Worm (Caenorhabditis elegans) whole organism, late embryonic: ENCODE results near the gene gba-4.
A peak's percentile ranks its signal among the peaks of the same experiment; 100 is the strongest.
"Not testable (repeated sequence)": the region's sequence is repeated elsewhere in the genome, so short reads cannot be mapped to it uniquely, and the experiment has no call there.

ENCODE experiments used
- C08G9.2 ChIP-seq: sonication (generic microtip); optimal IDR thresholded peaks from 2 replicates; lab custom pipeline; 2016; ENCODE audit warnings: mild to moderate bottlenecking, missing genetic modification characterization, moderate library complexity, missing compliant biosample characterization
- K09A11.1 ChIP-seq: sonication (generic microtip); optimal IDR thresholded peaks from 2 replicates; lab custom pipeline; 2017; ENCODE audit warnings: antibody characterized with exemption, mild to moderate bottlenecking, missing genetic modification characterization, missing compliant biosample characterization; ENCODE audit not compliant: insufficient read depth
- T23F11.4 ChIP-seq: fragments of 200-800 bp; sonication (Bioruptor generic); optimal IDR thresholded peaks from 2 replicates; lab custom pipeline; 2018; ENCODE audit warnings: mild to moderate bottlenecking, missing genetic modification characterization, missing compliant biosample characterization
- Y22D7AL.16 ChIP-seq: sonication (generic microtip); optimal IDR thresholded peaks from 2 replicates; lab custom pipeline; 2016; ENCODE audit warnings: missing genetic modification characterization, missing compliant biosample characterization
- ahr-1 ChIP-seq: sonication (generic microtip); optimal IDR thresholded peaks from 2 replicates; lab custom pipeline; 2016; ENCODE audit warnings: missing genetic modification characterization, missing compliant biosample characterization
- ama-1 ChIP-seq: fragments of 150-350 bp; optimal IDR thresholded peaks from 2 replicates; lab custom pipeline; 2014
- ceh-18 ChIP-seq: sonication (generic microtip); optimal IDR thresholded peaks from 2 replicates; lab custom pipeline; 2016; ENCODE audit warnings: missing genetic modification characterization, missing compliant biosample characterization
- ceh-19 ChIP-seq: fragments of 200-800 bp; sonication (Bioruptor generic); optimal IDR thresholded peaks from 2 replicates; lab custom pipeline; 2018; ENCODE audit warnings: mild to moderate bottlenecking, missing genetic modification characterization, missing compliant biosample characterization
- ceh-2 ChIP-seq: sonication (generic microtip); optimal IDR thresholded peaks from 2 replicates; lab custom pipeline; 2016; ENCODE audit warnings: missing genotype, missing genetic modification characterization, missing compliant biosample characterization
- ceh-22 ChIP-seq: sonication (generic microtip); optimal IDR thresholded peaks from 2 replicates; lab custom pipeline; 2017; ENCODE audit warnings: missing biosample characterization, missing genetic modification characterization
- ceh-24 ChIP-seq: sonication (generic microtip); optimal IDR thresholded peaks from 2 replicates; lab custom pipeline; 2016; ENCODE audit warnings: mild to moderate bottlenecking, missing genetic modification characterization, missing compliant biosample characterization
- ceh-30 ChIP-seq: fragments of 150-350 bp; optimal IDR thresholded peaks from 2 replicates; lab custom pipeline; 2014; ENCODE audit warnings: missing biosample characterization, missing genetic modification characterization
- ceh-34 ChIP-seq: sonication (generic microtip); optimal IDR thresholded peaks from 2 replicates; lab custom pipeline; 2016; ENCODE audit warnings: mild to moderate bottlenecking, missing genetic modification characterization, missing compliant biosample characterization
- ceh-48 ChIP-seq: sonication (generic microtip); optimal IDR thresholded peaks from 2 replicates; lab custom pipeline; 2016; ENCODE audit warnings: missing genetic modification characterization, inconsistent platforms, missing compliant biosample characterization
- dmd-4 ChIP-seq: sonication (generic microtip); optimal IDR thresholded peaks from 2 replicates; lab custom pipeline; 2016; ENCODE audit warnings: borderline replicate concordance, missing genetic modification characterization, missing compliant biosample characterization
- elt-4 ChIP-seq: sonication (generic microtip); optimal IDR thresholded peaks from 2 replicates; lab custom pipeline; 2016; ENCODE audit warnings: missing genetic modification characterization, missing compliant biosample characterization
- fkh-10 ChIP-seq: fragments of 150-350 bp; optimal IDR thresholded peaks from 2 replicates; lab custom pipeline; 2014; ENCODE audit warnings: missing biosample characterization, missing genetic modification reagents, missing genetic modification characterization
- fkh-6 ChIP-seq: sonication (generic microtip); optimal IDR thresholded peaks from 2 replicates; lab custom pipeline; 2016; ENCODE audit warnings: missing genetic modification characterization, missing compliant biosample characterization
- gmeb-2 ChIP-seq: sonication (generic microtip); optimal IDR thresholded peaks from 2 replicates; lab custom pipeline; 2016; ENCODE audit warnings: missing genetic modification characterization, inconsistent platforms, missing compliant biosample characterization
- hlh-13 ChIP-seq: fragments of 200-800 bp; sonication (Bioruptor generic); optimal IDR thresholded peaks from 2 replicates; lab custom pipeline; 2018; ENCODE audit warnings: mild to moderate bottlenecking, missing genetic modification characterization, missing compliant biosample characterization
- hlh-15 ChIP-seq: sonication (generic microtip); optimal IDR thresholded peaks from 2 replicates; lab custom pipeline; 2016; ENCODE audit warnings: missing genetic modification characterization, missing compliant biosample characterization
- hlh-30 ChIP-seq: sonication (generic microtip); optimal IDR thresholded peaks from 2 replicates; lab custom pipeline; 2017; ENCODE audit warnings: antibody characterized with exemption, missing genetic modification characterization, missing compliant biosample characterization; ENCODE audit not compliant: insufficient read depth
- hlh-6 ChIP-seq: sonication (generic microtip); optimal IDR thresholded peaks from 2 replicates; lab custom pipeline; 2016; ENCODE audit warnings: missing genotype, missing genetic modification characterization, missing compliant biosample characterization
- hlh-8 ChIP-seq: sonication (generic microtip); optimal IDR thresholded peaks from 2 replicates; lab custom pipeline; 2016; ENCODE audit warnings: missing genotype, missing genetic modification characterization, missing compliant biosample characterization
- lim-6 ChIP-seq: sonication (generic microtip); optimal IDR thresholded peaks from 2 replicates; lab custom pipeline; 2016; ENCODE audit warnings: missing genetic modification characterization, missing compliant biosample characterization
- lin-11 ChIP-seq: fragments of 200-800 bp; sonication (Bioruptor generic); optimal IDR thresholded peaks from 2 replicates; lab custom pipeline; 2018; ENCODE audit warnings: mild to moderate bottlenecking, missing genetic modification characterization, missing compliant biosample characterization
- nfya-1 ChIP-seq: sonication (generic microtip); optimal IDR thresholded peaks from 2 replicates; lab custom pipeline; 2017; ENCODE audit warnings: missing genetic modification characterization, mild to moderate bottlenecking, missing compliant biosample characterization, antibody characterized with exemption, moderate library complexity
- nhr-11 ChIP-seq: fragments of 150-350 bp; optimal IDR thresholded peaks from 2 replicates; lab custom pipeline; 2014; ENCODE audit warnings: missing biosample characterization, missing genetic modification characterization
- nhr-232 ChIP-seq: sonication (generic microtip); optimal IDR thresholded peaks from 2 replicates; lab custom pipeline; 2016; ENCODE audit warnings: missing genetic modification characterization, missing compliant biosample characterization
- odd-2 ChIP-seq: sonication (generic microtip); optimal IDR thresholded peaks from 2 replicates; lab custom pipeline; 2017; ENCODE audit warnings: antibody characterized with exemption, mild to moderate bottlenecking, missing genetic modification characterization, missing compliant biosample characterization
- pat-9 ChIP-seq: fragments of 200-800 bp; sonication (Bioruptor generic); optimal IDR thresholded peaks from 2 replicates; lab custom pipeline; 2018; ENCODE audit warnings: mild to moderate bottlenecking, missing genetic modification characterization, moderate library complexity, missing compliant biosample characterization
- pha-2 ChIP-seq: sonication (generic microtip); optimal IDR thresholded peaks from 2 replicates; lab custom pipeline; 2017; ENCODE audit warnings: mild to moderate bottlenecking, missing genetic modification characterization, missing compliant biosample characterization
- pqm-1 ChIP-seq: sonication (generic microtip); optimal IDR thresholded peaks from 2 replicates; lab custom pipeline; 2016; ENCODE audit warnings: missing genetic modification characterization, missing compliant biosample characterization
- ref-2 ChIP-seq: sonication (generic microtip); optimal IDR thresholded peaks from 2 replicates; lab custom pipeline; 2016; ENCODE audit warnings: missing genetic modification characterization, missing compliant biosample characterization
- rnt-1 ChIP-seq: sonication (generic microtip); optimal IDR thresholded peaks from 2 replicates; lab custom pipeline; 2016; ENCODE audit warnings: missing genetic modification characterization, missing compliant biosample characterization
- sox-2 ChIP-seq: fragments of 200-800 bp; sonication (Bioruptor generic); IDR thresholded peaks from 2 replicates; pipeline ENCODE4 v1.3.6; 2022; ENCODE audit warnings: missing genetic modification reagents, missing genetic modification characterization, missing compliant biosample characterization
- tbx-2 ChIP-seq: sonication (generic microtip); optimal IDR thresholded peaks from 2 replicates; lab custom pipeline; 2016; ENCODE audit warnings: missing genetic modification characterization, missing compliant biosample characterization
- tbx-7 ChIP-seq: sonication (generic microtip); optimal IDR thresholded peaks from 2 replicates; lab custom pipeline; 2016; ENCODE audit warnings: missing genotype, missing genetic modification characterization, missing compliant biosample characterization
- ttx-3 ChIP-seq: sonication (generic microtip); optimal IDR thresholded peaks from 2 replicates; lab custom pipeline; 2016; ENCODE audit warnings: missing genetic modification reagents, missing genetic modification characterization, missing compliant biosample characterization
- unc-3 ChIP-seq, 2 experiments: fragments of 200-800 bp in 1 of 2; sonication (Bioruptor generic) in 1 of 2; sonication (generic microtip) in 1 of 2; conservative IDR thresholded peaks in 1 of 2; optimal IDR thresholded peaks in 1 of 2; 2 replicates each; pipeline versions ENCODE4 v1.3.6 to Lab custom; 2016 to 2022; ENCODE audit warnings: missing compliant biosample characterization in 2 of 2, missing genetic modification characterization in 2 of 2, missing genetic modification reagents in 1 of 2
- unc-42 ChIP-seq: sonication (generic microtip); optimal IDR thresholded peaks from 2 replicates; lab custom pipeline; 2016; ENCODE audit warnings: missing genotype, missing genetic modification characterization, missing compliant biosample characterization
- unc-55 ChIP-seq: sonication (generic microtip); optimal IDR thresholded peaks from 2 replicates; lab custom pipeline; 2017; ENCODE audit warnings: missing biosample characterization, missing genetic modification reagents, missing genetic modification characterization
- unc-86 ChIP-seq: sonication (generic microtip); optimal IDR thresholded peaks from 2 replicates; lab custom pipeline; 2016; ENCODE audit warnings: missing genetic modification characterization, missing compliant biosample characterization
- zip-5 ChIP-seq: sonication (generic microtip); optimal IDR thresholded peaks from 2 replicates; lab custom pipeline; 2016; ENCODE audit warnings: missing genetic modification characterization, missing compliant biosample characterization

The gba-4 gene

ce11 chrIV:5350480-5351193 is at the start of gene gba-4:
Gene gba-4 (minus strand): TSS chrIV:5350897.
- TF ChIP-seq unc-3 (GFP tag; conservative IDR thresholded peaks at IDR 0.05; lab: Robert Waterston, UW); unc-3 (tag; optimal IDR thresholded peaks at IDR 0.05; lab: Kevin White, UChicago); gmeb-2 (tag; lab: Kevin White, UChicago); hlh-6 (tag; lab: Kevin White, UChicago): not testable (repeated sequence)

DNA sequence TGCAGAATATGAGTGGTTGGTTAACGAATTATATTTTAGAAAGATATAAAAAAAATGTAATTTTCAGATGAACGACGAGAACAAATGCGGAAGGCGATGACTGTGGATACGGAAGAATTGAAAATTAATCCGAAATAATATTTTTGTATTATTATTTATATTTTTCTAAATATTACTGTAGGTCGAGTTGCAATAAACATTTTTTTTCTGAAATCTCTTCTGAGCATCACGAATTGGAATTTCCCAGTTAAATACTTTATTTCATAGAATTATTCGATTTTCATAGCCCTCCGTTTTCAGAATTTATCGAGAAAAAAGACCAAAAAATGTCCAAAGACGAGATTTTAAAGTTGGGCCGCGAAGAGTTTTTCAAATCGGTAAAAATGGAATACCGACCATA is 46.8 kb upstream of the gba-4 start, which contains the start of gene ZK616.2:
ZK616.2 (plus strand) TSS at position 301 of the 400 bp plus-strand sequence.
- TF ChIP-seq ama-1 (lab: Kevin White, UChicago) (no peak), unc-55 (GFP tag; lab: Kevin White, UChicago) (no peak), ceh-18 (tag; lab: Kevin White, UChicago) (no peak), hlh-30 (tag; lab: Kevin White, UChicago) (no peak), pha-2 (tag; lab: Kevin White, UChicago) (no peak), K09A11.1 (no peak)

DNA sequence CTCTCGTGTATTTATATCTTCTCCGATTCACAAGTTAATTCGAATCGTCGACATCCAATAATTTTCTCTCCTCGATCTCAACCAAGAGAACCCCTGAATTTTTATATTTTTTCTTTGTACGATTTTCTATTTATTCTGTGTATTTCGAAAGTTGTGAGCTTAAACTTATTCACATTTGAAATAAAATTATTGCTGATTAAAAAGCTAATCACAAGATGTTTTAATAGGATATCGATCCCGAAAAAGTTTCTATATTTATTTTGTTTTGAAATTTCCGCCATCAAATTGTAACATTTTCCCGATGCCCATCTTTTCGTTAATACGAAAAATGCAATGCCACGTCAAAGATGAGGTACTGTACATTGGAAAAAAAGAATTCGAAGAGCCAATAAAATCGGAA is 46.1 kb upstream of the gba-4 start, which contains the start of gene ZK616.3:
ZK616.3 (plus strand) TSS at position 301 of the 400 bp plus-strand sequence.
- TF ChIP-seq ceh-34 (no peak), pat-9 (tag; lab: Kevin White, UChicago) (no peak), ahr-1 (no peak), gmeb-2 (tag; lab: Kevin White, UChicago) (no peak), fkh-10 (GFP tag; lab: Kevin White, UChicago) (no peak), ceh-24 (no peak), nhr-11 (tag; lab: Kevin White, UChicago) (no peak), elt-4 (tag; lab: Kevin White, UChicago) (no peak), pqm-1 (tag; lab: Kevin White, UChicago) (no peak), Y22D7AL.16 (no peak), T23F11.4 (GFP tag; lab: Kevin White, UChicago) (no peak), hlh-13 (GFP tag; lab: Kevin White, UChicago) (no peak), lim-6 (tag; lab: Kevin White, UChicago) (no peak), C08G9.2 (no peak), pha-2 (tag; lab: Kevin White, UChicago) (no peak), lin-11 (no peak)

- TF ChIP-seq C08G9.2 (no peak), rnt-1 (tag; lab: Kevin White, UChicago) (no peak), nfya-1 (peak; percentile 35), unc-55 (GFP tag; lab: Kevin White, UChicago) (no peak), hlh-8 (no peak), sox-2 (no peak), tbx-7 (tag; lab: Kevin White, UChicago) (no peak), gmeb-2 (tag; lab: Kevin White, UChicago) (no peak), ceh-18 (tag; lab: Kevin White, UChicago) (peak; percentile 19), ceh-48 (tag; lab: Kevin White, UChicago) (peak; percentile 91), nhr-232 (no peak), ttx-3 (tag; lab: Kevin White, UChicago) (no peak), tbx-2 (peak; percentile 30), unc-42 (tag; lab: Kevin White, UChicago) (peak; percentile 46), hlh-15 (no peak), ref-2 (no peak), hlh-30 (tag; lab: Kevin White, UChicago) (no peak), lim-6 (tag; lab: Kevin White, UChicago) (no peak), zip-5 (no peak), ceh-2 (no peak), ceh-22 (tag; lab: Kevin White, UChicago) (no peak), K09A11.1 (peak; percentile 41), unc-86 (tag; lab: Kevin White, UChicago) (peak; percentile 9), ceh-19 (GFP tag; lab: Kevin White, UChicago) (no peak), dmd-4 (tag; lab: Kevin White, UChicago) (no peak), ceh-30 (tag; lab: Kevin White, UChicago) (peak; percentile 22), odd-2 (tag; lab: Kevin White, UChicago) (no peak), unc-3 (GFP tag; conservative IDR thresholded peaks at IDR 0.05; lab: Robert Waterston, UW) (no peak), unc-3 (tag; optimal IDR thresholded peaks at IDR 0.05; lab: Kevin White, UChicago) (no peak), fkh-6 (tag; lab: Kevin White, UChicago) (no peak)
Observed at ce11 chrIV:5394687-5395086, 44.0 kb upstream of the gba-4 start, which contains the start of the genes perm-3 and swsn-6. Gene perm-3 (minus strand): TSS chrIV:5394804. Gene swsn-6 (plus strand): TSS chrIV:5395033.
